Worm (Caenorhabditis elegans) whole organism, L4/young adult: Measurements from ENCODE around the gene tgn-38.

Experiments
- dao-5 ChIP-seq: sonication (generic microtip); optimal IDR thresholded peaks from 2 replicates; lab custom pipeline; 2016; ENCODE audit warnings: missing genotype, missing genetic modification characterization, moderate library complexity, missing compliant biosample characterization
- him-1 ChIP-seq: sonication (generic microtip); optimal IDR thresholded peaks from 2 replicates; lab custom pipeline; 2016; ENCODE audit warnings: missing genotype, missing genetic modification reagents, missing genetic modification characterization, missing compliant biosample characterization

ce11 chrIV:12029074-12029473 lies at the start of gene tgn-38:
- no peak for TF ChIP-seq him-1 (tag; lab: Kevin White, UChicago)
- TF ChIP-seq dao-5 (tag; lab: Kevin White, UChicago): no peak
